Worm (Caenorhabditis elegans) whole organism, L1 larva: ENCODE measurements around the gene Y66H1A.5.

Experiments
- F16B12.6 ChIP-seq: fragments of 150-350 bp; optimal IDR thresholded peaks from 2 replicates; lab custom pipeline; 2014; ENCODE audit warnings: missing biosample characterization, missing genetic modification characterization
- ama-1 ChIP-seq: fragments of 150-350 bp; optimal IDR thresholded peaks from 2 replicates; lab custom pipeline; 2014
- blmp-1 ChIP-seq: fragments of 150-350 bp; optimal IDR thresholded peaks from 2 replicates; lab custom pipeline; 2014; ENCODE audit warnings: missing biosample characterization, missing genetic modification characterization
- nhr-11 ChIP-seq: fragments of 150-350 bp; optimal IDR thresholded peaks from 2 replicates; lab custom pipeline; 2014; ENCODE audit warnings: missing biosample characterization, missing genetic modification characterization
- nhr-76 ChIP-seq: sonication (generic microtip); optimal IDR thresholded peaks from 2 replicates; lab custom pipeline; 2017; ENCODE audit warnings: missing biosample characterization, missing genetic modification characterization
- snpc-4 ChIP-seq: fragments of 150-350 bp; optimal IDR thresholded peaks from 2 replicates; lab custom pipeline; 2014; ENCODE audit warnings: missing biosample characterization, missing genetic modification characterization
- unc-62 ChIP-seq: fragments of 150-350 bp; optimal IDR thresholded peaks from 2 replicates; lab custom pipeline; 2014; ENCODE audit warnings: missing biosample characterization, missing genetic modification reagents, missing genetic modification characterization

DNA sequence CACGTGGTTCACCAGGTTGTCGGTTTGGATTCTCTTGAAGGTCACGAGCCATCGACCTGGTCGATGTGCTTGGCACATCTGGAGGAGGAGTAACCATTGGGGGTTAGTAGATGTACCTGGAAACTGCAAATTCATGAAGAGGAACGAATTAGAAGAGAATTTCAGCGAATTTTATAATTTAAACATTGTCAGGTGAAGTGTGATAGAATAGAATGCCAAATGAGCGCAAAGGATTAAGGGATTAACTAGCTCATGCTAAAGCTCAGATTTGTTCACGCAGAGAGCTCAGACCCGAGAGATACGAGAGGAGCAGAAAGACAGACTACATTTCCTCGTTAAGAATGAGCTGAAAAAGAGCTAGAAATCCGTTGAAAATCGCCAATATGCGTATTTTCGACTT, 3.9 kb downstream of the Y66H1A.5 start, which contains the start of gene daf-18:
- TF ChIP-seq unc-62 (GFP tag; lab: Kevin White, UChicago) (no peak), snpc-4 (tag; lab: Kevin White, UChicago) (no peak), blmp-1 (no peak), nhr-76 (tag; lab: Kevin White, UChicago) (no peak), nhr-11 (tag; lab: Kevin White, UChicago) (no peak), F16B12.6 (tag; lab: Kevin White, UChicago) (no peak), ama-1 (no peak)
